Fruit fly (Drosophila melanogaster): ENCODE measurements around the gene Rat1.

DNA sequence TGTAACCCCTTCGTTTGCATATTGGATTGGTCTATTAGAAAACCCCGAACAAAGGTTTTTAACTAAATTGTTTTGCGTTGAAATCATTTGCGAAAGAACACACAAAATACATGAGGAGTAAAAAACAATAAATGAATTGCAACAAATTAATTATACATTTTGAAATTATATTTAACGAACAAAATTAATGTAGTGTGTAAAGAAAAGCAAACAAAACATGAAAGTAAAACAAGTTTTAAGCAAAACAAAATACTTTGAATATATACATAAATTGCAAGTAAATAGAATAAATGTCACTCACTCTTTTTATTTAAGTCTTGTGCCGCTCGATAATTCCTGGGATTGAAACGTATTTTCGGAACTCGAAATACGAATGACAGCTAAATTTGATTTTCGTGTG is 23.9 kb downstream of the Rat1 start, which contains the start of gene CG43232:
- TF ChIP-seq pan (optimal IDR thresholded peaks at IDR 0.05) (no peak), pan (GFP tag; optimal IDR thresholded peaks at IDR 0.05 in 1 of 2, IDR thresholded peaks at IDR 0.05 in 1 of 2) (no peak), CG17361 (GFP tag; IDR thresholded peaks at IDR 0.05) (no peak), CG6689 (GFP tag; IDR thresholded peaks at IDR 0.05) (no peak)
